Worm (Caenorhabditis elegans) whole organism, L3 larva: ENCODE results near the gene Y42G9A.3.

Source experiments
- ama-1 ChIP-seq: fragments of 150-350 bp; optimal IDR thresholded peaks from 2 replicates; lab custom pipeline; 2018
- daf-12 ChIP-seq: fragments of 150-350 bp; optimal IDR thresholded peaks from 2 replicates; lab custom pipeline; 2014; ENCODE audit warnings: missing biosample characterization, missing genetic modification reagents, missing genetic modification characterization
- lsy-12 ChIP-seq: sonication (generic microtip); optimal IDR thresholded peaks from 2 replicates; lab custom pipeline; 2016; ENCODE audit warnings: mild to moderate bottlenecking, missing genetic modification characterization, missing compliant biosample characterization
- nhr-12 ChIP-seq: fragments of 150-350 bp; optimal IDR thresholded peaks from 2 replicates; lab custom pipeline; 2014; ENCODE audit warnings: missing biosample characterization, missing genetic modification characterization
- nhr-237 ChIP-seq: fragments of 150-350 bp; optimal IDR thresholded peaks from 2 replicates; lab custom pipeline; 2014; ENCODE audit warnings: missing biosample characterization, missing genetic modification characterization
- nhr-25 ChIP-seq: sonication (generic microtip); optimal IDR thresholded peaks from 2 replicates; lab custom pipeline; 2017; ENCODE audit warnings: missing biosample characterization, missing genetic modification characterization
- pha-4 ChIP-seq: fragments of 150-350 bp; optimal IDR thresholded peaks from 2 replicates; lab custom pipeline; 2014; ENCODE audit warnings: missing biosample characterization, missing genetic modification reagents, missing genetic modification characterization
- ztf-4 ChIP-seq: fragments of 150-350 bp; optimal IDR thresholded peaks from 2 replicates; lab custom pipeline; 2014; ENCODE audit warnings: missing biosample characterization, missing genetic modification characterization

DNA sequence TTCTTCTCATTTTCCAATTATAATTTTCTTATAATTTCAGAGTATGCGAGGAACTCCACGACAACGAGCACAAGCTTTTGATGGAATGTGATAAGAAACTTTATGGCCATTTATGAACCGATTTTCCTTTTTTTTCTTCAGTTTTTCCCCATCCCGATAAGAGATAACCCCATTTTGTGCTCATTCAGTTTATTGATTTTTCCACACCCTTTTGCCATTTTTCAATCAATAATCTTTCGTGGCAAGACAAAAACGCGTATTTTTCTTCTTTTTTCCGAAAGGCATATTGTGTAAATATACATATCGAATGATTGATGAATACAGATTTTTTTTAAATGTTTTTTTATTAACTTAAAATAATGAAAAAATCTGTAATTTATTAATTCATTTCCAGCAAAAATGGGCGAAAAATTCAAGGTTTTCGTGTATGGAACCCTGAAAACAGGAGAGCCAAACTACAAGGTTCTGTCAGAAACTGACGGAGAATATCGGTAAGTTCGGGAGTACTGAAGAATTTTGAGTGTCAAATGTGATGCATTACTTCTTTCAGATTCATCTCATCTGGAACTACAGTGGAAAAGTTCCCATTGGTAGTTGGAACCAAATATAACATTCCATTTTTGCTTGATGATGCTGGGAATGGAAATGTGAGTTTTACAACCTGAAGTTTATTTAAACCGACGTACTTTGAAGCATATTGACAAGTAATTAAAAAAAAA lies 18.4 kb downstream of the Y42G9A.3 start, which contains the start of gene F42A10.9:
- TF ChIP-seq ama-1 (lab: Kevin White, UChicago), result peak; percentile 88
- TF ChIP-seq daf-12 (tag; lab: Kevin White, UChicago), result no peak
- no peak for TF ChIP-seq lsy-12
- TF ChIP-seq nhr-25 (tag; lab: Kevin White, UChicago), result peak; percentile 20
- TF ChIP-seq nhr-237 (tag; lab: Kevin White, UChicago), result no peak
- peak; percentile 17 for TF ChIP-seq pha-4 (tag; lab: Kevin White, UChicago)
- no peak for TF ChIP-seq nhr-12 (tag; lab: Kevin White, UChicago)
- peak; percentile 61 for TF ChIP-seq ztf-4 (tag; lab: Kevin White, UChicago)
